Worm (Caenorhabditis elegans) whole organism, midembryonic: ENCODE measurements around the gene F21D9.8.

ENCODE experiments used
- T22C8.4 ChIP-seq: fragments of 200-800 bp; sonication (Bioruptor generic); IDR thresholded peaks from 2 replicates; pipeline ENCODE4 v1.3.6; 2022; ENCODE audit warnings: missing genetic modification characterization, missing compliant biosample characterization
- cog-1 ChIP-seq: sonication (generic microtip); optimal IDR thresholded peaks from 2 replicates; lab custom pipeline; 2016; ENCODE audit warnings: missing genetic modification characterization, missing compliant biosample characterization
- flt-1 ChIP-seq: fragments of 200-800 bp; sonication (Bioruptor generic); IDR thresholded peaks from 2 replicates; pipeline ENCODE4 v1.3.6; 2022; ENCODE audit warnings: missing genetic modification characterization, missing compliant biosample characterization
- klf-2 ChIP-seq: fragments of 200-800 bp; sonication (Bioruptor generic); conservative IDR thresholded peaks from 2 replicates; pipeline ENCODE4 v1.3.6; 2022; ENCODE audit warnings: missing genetic modification reagents, missing genetic modification characterization, missing compliant biosample characterization
- med-1 ChIP-seq: sonication (generic microtip); optimal IDR thresholded peaks from 2 replicates; lab custom pipeline; 2017; ENCODE audit warnings: missing genetic modification characterization, mild to moderate bottlenecking, missing compliant biosample characterization, antibody characterized with exemption, missing genetic modification reagents; ENCODE audit not compliant: insufficient read depth
- ref-1 ChIP-seq: fragments of 200-800 bp; sonication (Bioruptor generic); conservative IDR thresholded peaks from 2 replicates; pipeline ENCODE4 v1.3.6; 2022; ENCODE audit warnings: missing genetic modification reagents, missing genetic modification characterization, missing compliant biosample characterization
- tab-1 ChIP-seq: fragments of 200-800 bp; sonication (Bioruptor generic); IDR thresholded peaks from 2 replicates; pipeline ENCODE4 v1.3.6; 2022; ENCODE audit warnings: missing genetic modification characterization, missing compliant biosample characterization
- ztf-23 ChIP-seq: fragments of 200-800 bp; sonication (Bioruptor generic); IDR thresholded peaks from 2 replicates; pipeline ENCODE4 v1.3.6; 2022; ENCODE audit warnings: missing genetic modification reagents, missing genetic modification characterization, missing compliant biosample characterization
- ztf-29 ChIP-seq: fragments of 200-800 bp; sonication (Bioruptor generic); IDR thresholded peaks from 2 replicates; pipeline ENCODE4 v1.3.6; 2022; ENCODE audit warnings: missing genetic modification reagents, missing genetic modification characterization, missing compliant biosample characterization

- TF ChIP-seq T22C8.4 (GFP tag; lab: Robert Waterston, UW) (no peak), klf-2 (GFP tag; lab: Robert Waterston, UW) (no peak), flt-1 (GFP tag; lab: Robert Waterston, UW) (no peak), ztf-29 (GFP tag; lab: Robert Waterston, UW) (no peak), ztf-23 (GFP tag; lab: Robert Waterston, UW) (no peak), ref-1 (GFP tag; lab: Robert Waterston, UW) (no peak), med-1 (no peak), tab-1 (GFP tag; lab: Robert Waterston, UW) (no peak), cog-1 (no peak)
Observed at ce11 chrV:19306906-19307305, 27.1 kb upstream of the F21D9.8 start, which contains the start of gene F55C9.15.
